Worm (Caenorhabditis elegans): ENCODE data around the gene F15E6.6.

F15E6.6 gene

ce11 chrIV:4316813-4317408 lies 33.0 kb upstream of the F15E6.6 start, which contains the start of gene Y24D9B.1 (continued):
- 0 out of 2 replicates have a peak, but pooled peaks have one; percentile 36 for TF ChIP-seq hsf-1 (GFP tag; IDR thresholded peaks at IDR 0.05)
- TF ChIP-seq B0336.3 (GFP tag; IDR thresholded peaks at IDR 0.05): 0 out of 2 replicates have a peak, but pooled peaks have one; percentile 9
- peak; percentile 65 for TF ChIP-seq attf-6 (GFP tag; IDR thresholded peaks at IDR 0.05)
- TF ChIP-seq hrde-1 (tag; optimal IDR thresholded peaks at IDR 0.05; ENCODE audit: borderline replicate concordance): no peak
- no peak for TF ChIP-seq atf-7 (tag; optimal IDR thresholded peaks at IDR 0.05)
- TF ChIP-seq dpff-1 (tag; optimal IDR thresholded peaks at IDR 0.05): peak; percentile 33
- no peak for TF ChIP-seq C06A6.2 (GFP tag; conservative IDR thresholded peaks at IDR 0.05)
- TF ChIP-seq let-526 (GFP tag; IDR thresholded peaks at IDR 0.05): no peak
- TF ChIP-seq Y53G8AR.9 (GFP tag; conservative IDR thresholded peaks at IDR 0.05): peak; percentile 70; the same call in 1 of the 2 replicates
- peak; percentile 8 for TF ChIP-seq lsl-1 (GFP tag; optimal IDR thresholded peaks at IDR 0.05)
- no peak for TF ChIP-seq rec-8 (tag; optimal IDR thresholded peaks at IDR 0.05)
- TF ChIP-seq rpc-1 (optimal IDR thresholded peaks at IDR 0.05): no peak
- no peak for TF ChIP-seq rpc-1 (tag; optimal IDR thresholded peaks at IDR 0.05)
- TF ChIP-seq madf-6 (GFP tag; IDR thresholded peaks at IDR 0.05): peak; percentile 40; the same call in 1 of the 2 replicates

ce11 chrIV:4313144-4313543 lies 29.2 kb upstream of the F15E6.6 start:
- TF ChIP-seq zfh-2 (GFP tag; conservative IDR thresholded peaks at IDR 0.05) (0 out of 2 replicates have a peak, but pooled peaks have one; percentile 22), attf-6 (GFP tag; IDR thresholded peaks at IDR 0.05) (0 out of 2 replicates have a peak, but pooled peaks have one; percentile 11), egrh-3 (GFP tag; IDR thresholded peaks at IDR 0.05) (peak; percentile 84)

- TF ChIP-seq egrh-3 (GFP tag; IDR thresholded peaks at IDR 0.05): peak; percentile 77
Measured at ce11 chrIV:4312394-4312793, 28.5 kb upstream of the F15E6.6 start.

ce11 chrIV:4307227-4307946 lies 23.5 kb upstream of the F15E6.6 start, which contains the start of gene set-9:
TSS of gene set-9 (plus strand) at chrIV:4307896.
- peak; percentile 73 for TF ChIP-seq efl-1 (GFP tag; optimal IDR thresholded peaks at IDR 0.05)
- TF ChIP-seq dpl-1 (GFP tag; optimal IDR thresholded peaks at IDR 0.05): peak; percentile 8
- no peak for TF ChIP-seq nhr-120 (GFP tag; IDR thresholded peaks at IDR 0.05)
- TF ChIP-seq dpff-1 (tag; optimal IDR thresholded peaks at IDR 0.05): no peak
- no peak for TF ChIP-seq cebp-1 (GFP tag; IDR thresholded peaks at IDR 0.05)
- peak; percentile 6 for TF ChIP-seq cebp-1 (tag; optimal IDR thresholded peaks at IDR 0.05)
- no peak for TF ChIP-seq nhr-179 (tag; optimal IDR thresholded peaks at IDR 0.05)
- TF ChIP-seq snpc-1.1 (tag; optimal IDR thresholded peaks at IDR 0.05; ENCODE audit: insufficient read depth): peak; percentile 4
- TF ChIP-seq hsf-1 (GFP tag; IDR thresholded peaks at IDR 0.05): peak; percentile 92
- TF ChIP-seq somi-1 (GFP tag; optimal IDR thresholded peaks at IDR 0.05): no peak
- TF ChIP-seq pbrm-1 (GFP tag; IDR thresholded peaks at IDR 0.05): 0 out of 2 replicates have a peak, but pooled peaks have one; percentile 13
- TF ChIP-seq madf-8 (GFP tag; conservative IDR thresholded peaks at IDR 0.05): peak; percentile 39; the same call in 1 of the 2 replicates
- TF ChIP-seq lsl-1 (GFP tag; optimal IDR thresholded peaks at IDR 0.05): peak; percentile 85
- TF ChIP-seq madf-6 (GFP tag; IDR thresholded peaks at IDR 0.05): peak; percentile 57
- 0 out of 2 replicates have a peak, but pooled peaks have one; percentile 24 for TF ChIP-seq F33H1.4 (GFP tag; IDR thresholded peaks at IDR 0.05)
- peak; percentile 15 for TF ChIP-seq lin-54 (GFP tag; optimal IDR thresholded peaks at IDR 0.05)
- TF ChIP-seq F49E8.2 (tag; optimal IDR thresholded peaks at IDR 0.05; ENCODE audit: insufficient read depth): peak; percentile 60

ce11 chrIV:4306317-4306716 lies 22.4 kb upstream of the F15E6.6 start:
- no peak for TF ChIP-seq sea-2 (GFP tag; IDR thresholded peaks at IDR 0.05)
- TF ChIP-seq cebp-1 (GFP tag; IDR thresholded peaks at IDR 0.05): no peak
- TF ChIP-seq cebp-1 (tag; optimal IDR thresholded peaks at IDR 0.05): no peak

Data from whole organism, young adult.